Worm (Caenorhabditis elegans) whole organism, young adult: ENCODE measurements around the gene VM106R.1.

ENCODE experiments used
- T26A5.8 ChIP-seq: sonication (generic microtip); optimal IDR thresholded peaks from 2 replicates; lab custom pipeline; 2016; ENCODE audit warnings: missing genetic modification characterization, missing compliant biosample characterization
- attf-3 ChIP-seq: fragments of 200-800 bp; sonication (Bioruptor generic); conservative IDR thresholded peaks from 2 replicates; pipeline ENCODE4 v1.3.6; 2022; ENCODE audit warnings: missing genetic modification reagents, missing genetic modification characterization, missing compliant biosample characterization
- bed-1 ChIP-seq: fragments of 200-800 bp; sonication (Bioruptor generic); IDR thresholded peaks from 2 replicates; pipeline ENCODE4 v1.3.6; 2022; ENCODE audit warnings: missing genetic modification reagents, missing genetic modification characterization, missing compliant biosample characterization
- cebp-2 ChIP-seq: fragments of 200-800 bp; sonication (Bioruptor generic); IDR thresholded peaks from 2 replicates; pipeline ENCODE4 v1.3.6; 2022; ENCODE audit warnings: missing genetic modification characterization, missing compliant biosample characterization
- let-607 ChIP-seq, 2 experiments: fragments of 200-800 bp in 1 of 2; sonication (Bioruptor generic) in 1 of 2; sonication (generic microtip) in 1 of 2; optimal IDR thresholded peaks; 2 replicates each; lab custom pipeline; 2016 to 2018; ENCODE audit warnings: mild to moderate bottlenecking in 2 of 2, missing compliant biosample characterization in 2 of 2, missing genetic modification characterization in 2 of 2, moderate library complexity in 2 of 2, missing genotype in 1 of 2
- nhr-27 ChIP-seq: fragments of 200-800 bp; sonication (Bioruptor generic); optimal IDR thresholded peaks from 2 replicates; lab custom pipeline; 2018; ENCODE audit warnings: mild to moderate bottlenecking, missing genetic modification characterization, moderate library complexity, missing compliant biosample characterization
- unc-130 ChIP-seq: sonication (generic microtip); optimal IDR thresholded peaks from 2 replicates; lab custom pipeline; 2016; ENCODE audit warnings: missing genetic modification reagents, missing genetic modification characterization, missing compliant biosample characterization
- ztf-25 ChIP-seq: fragments of 200-800 bp; sonication (Bioruptor generic); IDR thresholded peaks from 2 replicates; pipeline ENCODE4 v1.3.6; 2022; ENCODE audit warnings: missing genetic modification reagents, missing genetic modification characterization, missing compliant biosample characterization
- ztf-26 ChIP-seq: sonication (generic microtip); optimal IDR thresholded peaks from 2 replicates; lab custom pipeline; 2017; ENCODE audit warnings: missing genetic modification characterization, missing compliant biosample characterization

ce11 chrII:10873631-10874030, 44.6 kb upstream of the VM106R.1 start, which contains the start of gene orc-2:
- TF ChIP-seq attf-3 (no peak), ztf-26 (tag; lab: Kevin White, UChicago) (no peak), bed-1 (GFP tag; lab: Robert Waterston, UW) (no peak), T26A5.8 (tag; lab: Kevin White, UChicago) (no peak), unc-130 (GFP tag; lab: Kevin White, UChicago) (no peak), let-607 (tag; optimal IDR thresholded peaks at IDR 0.05; lab: Kevin White, UChicago) (no peak), ztf-25 (GFP tag; lab: Robert Waterston, UW) (no peak), nhr-27 (no peak), cebp-2 (GFP tag; lab: Robert Waterston, UW) (no peak)
